Fruit fly (Drosophila melanogaster): ENCODE data around the gene CG46270.

dm6 chr3R:10407066-10407465 is 21.2 kb downstream of the CG46270 start, which contains the start of gene CG6325:
- no peak for TF ChIP-seq CG5204 (GFP tag; optimal IDR thresholded peaks at IDR 0.05)
- no peak for TF ChIP-seq kay (GFP tag; ENCODE audit: borderline replicate concordance)
- TF ChIP-seq Hr96 (GFP tag; optimal IDR thresholded peaks at IDR 0.05), result no peak
- no peak for TF ChIP-seq pad (GFP tag; optimal IDR thresholded peaks at IDR 0.05)
- TF ChIP-seq cnc (optimal IDR thresholded peaks at IDR 0.05), result no peak
- no peak for TF ChIP-seq CG12768 (GFP tag; optimal IDR thresholded peaks at IDR 0.05)
- TF ChIP-seq toe (GFP tag; optimal IDR thresholded peaks at IDR 0.05), result no peak
- TF ChIP-seq CG14711 (tag; optimal IDR thresholded peaks at IDR 0.05), result no peak
- TF ChIP-seq Mnt (GFP tag; optimal IDR thresholded peaks at IDR 0.05), result no peak

All from whole organism, adult.